Worm (Caenorhabditis elegans) whole organism, dauer: ENCODE data around the gene cas-1.

Source experiments
- unc-62 ChIP-seq: sonication (generic microtip); optimal IDR thresholded peaks from 2 replicates; lab custom pipeline; 2017; ENCODE audit warnings: missing biosample characterization, missing genetic modification reagents, missing genetic modification characterization

Gene cas-1

DNA sequence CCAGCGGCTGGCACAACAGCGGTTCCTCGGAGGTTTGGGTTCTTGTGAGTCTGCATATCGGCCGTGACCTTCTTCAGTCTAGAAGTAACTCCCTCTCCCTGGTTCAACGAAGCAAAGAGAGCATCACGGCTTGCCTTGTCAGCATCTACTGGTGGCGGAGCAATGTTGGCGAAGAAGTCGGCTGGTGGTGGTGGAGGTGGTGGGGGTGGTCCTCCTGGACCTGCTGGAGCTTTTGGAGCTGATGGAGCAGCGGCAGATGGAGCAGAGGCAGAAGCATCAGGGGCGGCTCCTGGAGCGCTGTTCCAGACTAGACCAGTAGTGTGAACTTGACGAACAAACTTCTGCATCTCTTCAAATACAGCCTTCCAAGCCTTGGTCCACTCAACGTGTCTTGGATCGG is 4.9 kb downstream of the cas-1 start:
- no peak for TF ChIP-seq unc-62 (GFP tag; lab: Kevin White, UChicago)

DNA sequence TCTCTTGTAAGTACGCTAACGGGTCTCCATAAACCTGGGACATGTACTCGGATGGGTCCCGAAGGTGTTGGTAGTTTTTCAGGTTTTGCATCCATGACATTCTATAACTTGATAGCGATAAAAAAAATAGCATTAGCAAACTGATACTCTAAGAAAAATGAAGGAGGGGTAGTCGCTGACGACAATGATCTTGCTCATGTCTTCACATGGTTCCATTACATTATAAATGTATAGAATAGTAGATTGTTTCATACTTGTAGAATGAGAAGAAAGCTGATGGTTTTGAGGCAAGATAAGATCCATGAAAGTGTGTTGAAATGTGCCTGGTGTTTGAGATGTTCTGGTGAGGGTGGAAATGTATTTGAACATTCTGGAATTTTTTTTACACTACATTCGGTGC is 6.4 kb downstream of the cas-1 start, which contains the start of gene mec-4:
Gene mec-4 (minus strand): TSS at position 101 of the 400 bp plus-strand sequence.
- TF ChIP-seq unc-62 (GFP tag; lab: Kevin White, UChicago): no peak

DNA sequence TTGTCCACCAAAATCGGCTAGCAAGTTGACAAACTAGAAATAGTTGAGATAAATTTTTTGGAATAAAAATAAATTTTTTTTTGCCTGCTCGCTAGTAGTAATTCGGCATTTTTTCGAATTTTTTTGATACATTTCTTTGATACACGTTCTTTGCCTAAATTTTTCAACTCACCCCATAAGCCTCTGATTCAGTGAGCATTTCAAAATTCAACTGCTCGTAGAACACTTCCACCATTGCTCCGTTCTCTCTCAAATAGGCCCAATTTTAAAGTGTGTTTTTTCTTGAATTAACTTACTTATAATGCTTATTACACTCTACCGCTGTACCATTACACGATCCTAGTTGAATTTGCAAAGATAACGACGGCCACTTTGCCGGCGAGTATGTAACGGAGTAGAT is 9.9 kb downstream of the cas-1 start:
- TF ChIP-seq unc-62 (GFP tag; lab: Kevin White, UChicago): no peak

DNA sequence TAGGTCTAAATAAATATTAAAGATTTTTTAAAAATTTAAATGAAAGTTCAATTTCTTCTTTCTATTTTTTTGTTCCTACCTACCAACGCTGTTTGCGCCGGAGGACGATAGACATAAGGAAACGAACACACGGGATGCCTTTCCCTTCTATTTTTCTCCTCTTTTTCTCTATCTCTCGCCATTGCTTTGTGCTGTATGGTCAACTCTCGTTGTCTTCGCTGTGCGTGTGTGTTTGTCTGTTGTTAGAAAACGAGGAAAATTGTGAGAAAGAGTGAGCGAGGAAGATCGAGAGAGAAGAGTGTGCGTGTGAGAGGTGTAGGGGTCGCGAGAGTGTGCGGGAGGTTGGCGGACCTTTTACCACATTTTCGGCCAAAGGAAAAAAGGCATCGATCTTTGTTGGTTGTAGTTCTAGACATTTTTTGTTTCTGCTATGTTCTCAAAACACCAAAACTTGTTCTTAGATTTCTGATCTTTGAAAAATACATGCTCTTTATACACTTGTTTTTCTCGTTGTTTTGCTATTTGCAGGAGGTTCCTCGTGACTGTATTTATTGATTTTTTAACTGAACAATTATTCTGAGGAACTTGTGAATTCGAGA is 14.3 kb downstream of the cas-1 start:
- TF ChIP-seq unc-62 (GFP tag; lab: Kevin White, UChicago): no peak

DNA sequence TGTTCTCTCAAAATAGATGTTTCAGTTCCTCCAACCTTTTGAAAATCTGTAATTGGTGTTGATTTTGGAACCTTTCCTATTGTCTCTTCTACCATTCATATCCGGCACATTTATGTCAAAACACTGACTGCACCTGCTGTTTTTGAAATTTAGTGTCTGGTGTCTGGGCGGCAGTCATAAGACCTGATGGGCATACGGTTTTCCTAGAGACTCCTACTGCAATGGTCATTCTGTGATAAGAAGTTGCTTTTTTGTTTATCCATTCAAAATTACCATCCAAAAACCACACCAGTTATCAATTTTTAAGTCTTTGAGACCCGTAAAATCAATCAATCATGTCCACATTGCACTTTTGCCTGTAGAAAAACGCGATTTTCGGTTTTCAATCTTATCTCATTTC is 14.8 kb downstream of the cas-1 start:
- no peak for TF ChIP-seq unc-62 (GFP tag; lab: Kevin White, UChicago)

DNA sequence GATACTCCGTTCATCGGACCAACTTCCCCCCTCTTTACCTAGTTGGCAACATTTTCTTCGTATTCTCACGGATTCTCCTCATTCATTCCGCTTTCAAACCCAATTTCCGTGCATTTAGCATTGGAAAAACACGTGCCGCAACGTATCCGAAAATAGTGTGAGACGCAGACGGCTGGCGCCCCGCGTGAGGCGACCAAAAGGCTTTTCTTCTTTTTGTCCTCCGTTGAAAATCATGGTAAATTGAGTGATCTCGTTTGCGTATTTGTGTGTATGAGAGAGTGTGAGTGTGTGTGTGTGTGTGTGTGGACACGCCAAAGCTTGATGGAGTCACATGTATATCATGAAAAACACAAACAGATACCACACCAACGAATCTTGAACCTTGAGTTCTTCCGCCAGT is 16.6 kb downstream of the cas-1 start:
- no peak for TF ChIP-seq unc-62 (GFP tag; lab: Kevin White, UChicago)

DNA sequence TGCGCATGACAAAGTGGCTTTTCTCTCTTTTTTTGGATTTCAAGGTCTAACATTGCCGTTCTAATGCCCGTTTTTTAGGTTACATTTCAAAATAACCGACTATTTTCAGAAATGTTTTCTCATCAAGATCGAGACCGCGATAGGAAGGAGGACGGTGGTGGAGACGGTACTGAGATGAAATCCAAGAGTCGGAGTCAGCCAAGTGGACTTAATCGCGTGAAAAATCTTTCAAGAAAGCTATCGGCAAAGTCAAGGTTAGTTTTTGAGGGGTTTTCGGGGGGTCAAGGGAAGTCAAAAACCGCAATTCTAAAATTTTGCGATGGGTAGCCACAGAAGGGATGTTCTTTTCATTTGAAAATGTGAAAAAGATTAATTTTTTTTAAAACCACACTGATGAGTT is 17.5 kb downstream of the cas-1 start, which contains the start of gene aak-2:
Gene aak-2 (plus strand): TSS at position 110 of the 400 bp plus-strand sequence.
- no peak for TF ChIP-seq unc-62 (GFP tag; lab: Kevin White, UChicago)

DNA sequence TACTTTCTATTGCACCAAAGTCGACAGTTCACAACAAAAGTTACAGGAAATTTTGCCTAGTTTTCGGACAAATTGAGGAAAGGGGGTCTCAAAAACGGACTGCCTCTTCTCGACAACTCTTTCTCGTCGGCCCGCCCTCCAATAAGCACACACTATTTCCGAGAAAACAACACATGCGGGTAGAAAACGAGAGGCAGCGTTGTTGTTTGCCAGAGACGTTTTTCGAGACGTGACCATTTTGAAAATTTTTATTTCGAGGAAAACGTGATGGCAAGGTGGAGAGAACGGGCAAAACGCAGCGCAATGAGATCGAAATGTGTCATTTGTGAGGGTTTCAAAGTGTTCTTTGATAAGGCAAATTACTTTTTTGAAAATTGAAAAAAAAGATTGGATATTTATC is 20.0 kb downstream of the cas-1 start:
- TF ChIP-seq unc-62 (GFP tag; lab: Kevin White, UChicago): no peak

DNA sequence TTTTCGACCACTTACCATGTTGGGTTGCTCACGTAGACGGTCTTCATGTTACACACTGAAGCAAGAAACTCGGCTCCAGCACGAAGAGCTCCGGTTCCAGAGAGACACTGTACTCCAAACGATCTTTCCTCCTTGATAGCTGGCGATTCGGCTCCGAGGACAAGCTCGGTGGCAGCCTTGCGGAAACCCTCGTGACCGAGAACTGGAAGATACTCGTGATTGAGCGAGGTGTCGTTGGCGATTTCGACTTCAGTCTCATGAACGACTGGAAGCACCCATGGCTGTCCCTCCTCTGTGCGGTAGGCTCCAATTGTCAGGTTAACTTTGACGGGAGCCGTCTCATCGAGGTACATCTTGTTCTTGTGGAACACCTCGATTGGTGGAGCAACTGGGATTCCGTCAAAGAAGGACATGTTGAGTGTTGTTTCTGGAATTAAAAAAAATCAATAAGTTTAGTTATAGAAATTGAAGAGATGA is 20.7 kb downstream of the cas-1 start, which contains the start of gene got-1.2:
Gene got-1.2 (minus strand): TSS at position 427 of the 477 bp plus-strand sequence.
- TF ChIP-seq unc-62 (GFP tag; lab: Kevin White, UChicago): no peak

DNA sequence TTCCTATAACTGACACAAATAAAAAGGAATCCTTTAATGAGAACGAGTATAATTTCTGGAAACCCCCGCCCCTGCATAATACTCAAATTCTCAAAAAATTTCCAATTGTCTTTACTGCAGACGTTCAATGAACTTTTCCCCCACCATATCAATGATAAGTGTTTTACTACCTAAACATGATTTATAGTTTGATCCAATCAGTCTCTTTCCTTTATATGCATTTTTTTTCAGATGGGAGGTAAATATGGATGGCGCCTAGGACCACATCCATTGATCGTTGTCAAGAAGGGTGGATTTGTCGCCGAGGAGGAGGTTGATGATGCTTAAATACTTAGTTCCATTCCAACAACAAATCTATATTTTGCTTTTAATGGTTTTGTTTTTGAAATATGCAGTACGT is 26.3 kb downstream of the cas-1 start:
- no peak for TF ChIP-seq unc-62 (GFP tag; lab: Kevin White, UChicago)

DNA sequence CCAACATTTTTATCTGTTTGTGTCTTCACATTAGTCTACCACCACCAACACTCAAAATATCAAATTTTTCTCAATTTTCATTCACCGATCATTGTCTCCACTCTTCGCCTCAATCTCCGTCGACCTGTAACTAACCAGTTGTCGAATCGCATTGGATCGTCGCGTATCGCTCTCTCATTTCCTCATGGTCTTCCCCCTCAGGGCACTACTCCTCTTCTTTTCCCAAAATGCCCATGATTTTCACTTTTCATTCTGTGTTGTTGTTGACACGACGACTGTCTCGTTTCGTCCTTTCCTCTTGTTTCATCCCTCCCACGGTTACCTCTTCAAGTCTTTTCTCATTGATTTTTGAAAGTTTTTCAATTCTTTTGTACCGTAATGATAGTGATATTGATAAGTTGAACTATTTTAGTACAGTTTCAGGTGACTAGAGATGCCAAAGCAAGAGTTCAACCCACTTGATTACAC is 27.4 kb downstream of the cas-1 start, which contains the start of gene T01C8.2:
Gene T01C8.2 (plus strand): TSS at position 418 of the 468 bp plus-strand sequence.
- TF ChIP-seq unc-62 (GFP tag; lab: Kevin White, UChicago): no peak

DNA sequence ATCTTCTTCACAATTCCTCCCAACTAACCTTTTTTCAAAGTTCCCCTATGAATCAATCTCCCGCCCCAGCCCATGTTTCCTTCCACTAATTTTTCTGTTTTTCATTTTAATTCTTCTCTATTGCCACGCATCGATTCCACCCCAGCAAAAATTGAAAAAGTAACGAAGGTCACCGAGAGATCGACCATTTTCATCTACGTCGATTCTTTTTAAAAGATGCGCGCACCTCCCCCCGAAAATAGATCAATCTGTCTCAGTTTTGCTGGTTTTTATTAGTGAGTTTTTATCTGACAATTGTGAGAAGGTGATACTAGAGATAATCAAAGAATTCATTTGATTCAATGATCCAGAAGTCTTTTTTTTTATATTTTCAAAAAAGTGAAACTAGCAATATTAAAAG is 29.4 kb downstream of the cas-1 start:
- no peak for TF ChIP-seq unc-62 (GFP tag; lab: Kevin White, UChicago)

DNA sequence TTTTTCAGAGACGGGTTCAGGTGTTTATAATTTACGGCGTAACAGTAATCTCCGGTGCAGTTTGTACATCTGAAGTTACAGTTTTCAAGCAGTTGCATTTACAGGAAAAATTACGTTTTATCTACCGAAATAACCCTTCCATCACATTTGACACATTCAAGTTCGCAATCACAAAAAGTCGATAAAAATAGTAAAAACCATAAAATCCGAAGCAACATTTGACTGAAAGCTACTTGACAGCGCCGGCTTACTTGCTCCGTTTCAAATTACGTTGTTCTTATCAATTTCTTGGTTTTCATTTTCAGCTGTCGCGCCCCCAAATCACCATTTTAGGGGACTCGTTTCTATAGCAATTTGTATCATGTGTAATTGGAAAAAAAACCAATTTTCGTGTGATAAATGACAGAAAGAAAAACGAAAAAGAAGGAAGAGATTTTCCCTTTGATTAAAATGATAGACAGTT is 30.6 kb downstream of the cas-1 start, which contains the start of gene T01C8.3:
Gene T01C8.3 (minus strand): TSS at position 413 of the 463 bp plus-strand sequence.
- no peak for TF ChIP-seq unc-62 (GFP tag; lab: Kevin White, UChicago)

DNA sequence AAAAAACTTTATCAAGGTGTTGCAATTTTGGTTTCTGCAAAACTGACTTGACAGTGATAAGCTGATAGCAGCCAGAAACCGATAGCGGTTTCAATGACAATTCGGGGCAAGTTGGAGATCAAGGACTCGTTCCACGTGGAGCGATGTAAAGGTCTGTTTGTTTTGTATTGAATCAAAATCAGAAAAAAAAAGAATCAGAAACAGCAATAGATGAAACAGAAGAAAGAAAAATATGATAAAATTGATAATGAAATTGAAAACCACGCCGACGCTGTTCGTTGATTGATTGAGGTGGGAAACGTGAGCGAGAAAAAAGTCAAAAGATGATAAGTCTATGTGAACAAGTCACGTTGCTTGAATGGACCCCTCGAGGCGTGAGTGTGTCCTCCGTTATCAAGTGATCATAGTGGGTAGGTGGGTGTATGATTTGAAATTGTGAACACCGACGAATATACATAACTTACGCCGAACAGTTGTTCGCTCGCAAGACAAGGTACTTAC is 38.1 kb downstream of the cas-1 start:
- TF ChIP-seq unc-62 (GFP tag; lab: Kevin White, UChicago): no peak

DNA sequence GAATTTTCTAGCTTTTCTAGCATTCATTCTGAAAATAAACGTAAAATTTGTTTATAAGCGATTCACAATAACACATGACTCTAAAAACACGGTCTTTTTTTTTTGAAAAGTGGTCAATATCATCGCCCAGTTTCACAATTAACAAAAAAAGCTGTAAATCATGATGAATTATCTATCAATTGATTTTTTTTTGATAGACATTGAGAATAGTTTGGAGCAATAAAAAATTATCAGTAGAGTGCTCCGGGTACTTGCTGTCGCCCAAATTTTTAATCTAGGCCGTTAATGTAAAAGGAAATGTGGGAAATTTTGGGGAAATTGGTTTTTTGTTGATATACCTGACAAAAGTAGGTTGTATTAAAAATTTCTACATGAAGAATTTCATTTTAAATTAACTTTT is 40.0 kb downstream of the cas-1 start:
- no peak for TF ChIP-seq unc-62 (GFP tag; lab: Kevin White, UChicago)

DNA sequence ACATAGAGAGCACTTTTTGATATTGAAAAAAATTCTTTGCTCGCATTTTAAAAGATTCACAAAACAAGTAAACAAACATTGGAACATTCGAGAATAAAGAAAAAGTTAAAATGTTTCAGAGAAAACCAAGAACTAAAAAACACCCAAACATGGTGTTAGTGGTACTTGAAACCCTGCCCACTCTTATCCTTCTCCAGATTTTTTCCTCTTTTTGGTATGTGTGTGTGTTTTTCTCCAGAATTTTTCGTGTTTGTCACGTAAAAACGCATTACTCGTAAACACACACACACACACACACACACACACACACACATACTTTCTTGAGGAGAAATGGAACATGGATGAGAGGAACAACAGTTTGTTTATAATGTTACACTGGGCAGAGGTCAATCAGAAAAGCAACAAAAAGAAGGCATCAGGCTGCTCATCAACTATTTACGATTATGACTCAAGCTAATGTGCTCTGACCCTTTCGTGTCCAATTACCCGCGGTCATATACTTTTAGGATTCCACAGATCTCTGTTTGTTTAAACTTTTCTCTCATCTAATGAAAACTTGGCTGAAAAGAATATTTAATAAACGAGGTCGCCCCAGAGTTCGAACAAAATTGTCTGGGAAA is 41.2 kb downstream of the cas-1 start:
- TF ChIP-seq unc-62 (GFP tag; lab: Kevin White, UChicago): no peak
